Fruit fly (Drosophila melanogaster) whole organism, larva: ENCODE data around the gene CG17272.
A peak's percentile ranks its signal among the peaks of the same experiment; 100 is the strongest.

Source experiments
- noc ChIP-seq: fragments of 200-800 bp; sonication (Bioruptor generic); optimal IDR thresholded peaks from 3 replicates; lab custom pipeline; 2019; ENCODE audit warnings: missing biosample characterization, mild to moderate bottlenecking, missing genetic modification characterization, moderate library complexity

Gene CG17272

dm6 chr3R:20788559-20788958 lies 35.5 kb downstream of the CG17272 start:
- TF ChIP-seq noc (tag; lab: Kevin White, UChicago) = no peak

dm6 chr3R:20784436-20785368 lies 39.3 kb downstream of the CG17272 start:
- TF ChIP-seq noc (tag; lab: Kevin White, UChicago) = no peak

DNA sequence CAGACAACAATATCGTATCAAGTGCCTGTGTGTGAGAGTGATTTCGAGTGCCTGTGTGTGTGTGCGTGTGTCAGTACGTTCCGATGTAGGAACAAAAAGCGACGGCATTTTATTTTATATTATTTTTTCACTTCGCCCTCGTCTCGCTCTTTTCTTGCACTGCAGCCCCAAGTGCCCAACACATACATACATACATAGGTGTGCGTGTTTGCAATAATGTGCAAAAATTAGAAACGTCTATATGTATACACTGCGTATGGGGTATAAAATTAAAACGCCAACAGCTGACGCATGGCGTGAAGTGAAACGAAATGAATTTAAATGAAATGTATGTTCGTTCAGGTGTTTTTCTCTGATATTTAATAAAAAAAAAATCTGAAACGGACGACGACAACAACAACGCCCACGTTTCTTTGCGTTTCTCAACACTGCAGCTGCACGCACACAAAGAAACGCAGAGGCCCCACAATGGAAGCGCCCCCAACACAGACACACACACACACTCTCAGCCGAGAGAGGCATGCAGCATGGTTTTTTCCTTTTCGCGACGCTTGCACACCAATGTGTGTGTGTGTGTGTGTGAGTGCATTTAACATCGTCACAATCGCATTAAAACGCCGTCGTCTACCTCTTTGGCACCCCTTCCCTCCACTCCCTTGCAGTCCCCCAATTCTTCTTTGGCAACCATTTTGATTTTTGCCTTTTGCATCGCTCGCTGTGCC lies 40.2 kb downstream of the CG17272 start:
- no peak for TF ChIP-seq noc (tag; lab: Kevin White, UChicago)

dm6 chr3R:20782655-20783105 lies 41.4 kb downstream of the CG17272 start:
- no peak for TF ChIP-seq noc (tag; lab: Kevin White, UChicago)

DNA sequence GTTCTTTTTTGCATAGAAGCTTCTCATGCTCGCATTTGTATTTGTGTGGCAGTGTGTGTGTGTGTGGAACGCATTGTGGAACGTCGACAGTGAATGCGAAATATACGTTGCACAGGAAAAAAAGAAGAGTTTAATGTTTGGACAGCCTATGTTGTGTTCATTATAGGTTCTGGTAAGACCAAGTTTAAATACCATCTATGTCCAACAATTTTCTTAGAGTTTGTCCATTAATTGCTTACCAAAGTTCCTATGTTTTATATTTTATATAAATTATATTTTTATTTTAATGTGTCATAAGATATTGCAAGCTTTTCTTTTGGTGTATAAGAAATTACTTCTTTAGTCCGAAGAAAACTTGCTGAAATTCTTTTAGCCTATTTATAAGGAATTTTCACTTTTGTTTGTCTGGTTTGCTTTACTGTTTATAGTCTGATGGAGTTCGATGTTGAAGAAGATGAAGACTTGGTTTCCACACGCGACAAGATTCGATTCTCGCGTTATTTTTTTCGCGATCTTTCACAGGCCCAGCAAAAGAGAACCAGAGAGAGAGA lies 41.9 kb downstream of the CG17272 start:
- TF ChIP-seq noc (tag; lab: Kevin White, UChicago) = peak; percentile 35

dm6 chr3R:20779969-20780368 lies 44.1 kb downstream of the CG17272 start:
- TF ChIP-seq noc (tag; lab: Kevin White, UChicago) = no peak

- no peak for TF ChIP-seq noc (tag; lab: Kevin White, UChicago)
Observed at dm6 chr3R:20779545-20779944, 44.5 kb downstream of the CG17272 start.

dm6 chr3R:20778285-20778926 lies 45.6 kb downstream of the CG17272 start:
- TF ChIP-seq noc (tag; lab: Kevin White, UChicago) = no peak

DNA sequence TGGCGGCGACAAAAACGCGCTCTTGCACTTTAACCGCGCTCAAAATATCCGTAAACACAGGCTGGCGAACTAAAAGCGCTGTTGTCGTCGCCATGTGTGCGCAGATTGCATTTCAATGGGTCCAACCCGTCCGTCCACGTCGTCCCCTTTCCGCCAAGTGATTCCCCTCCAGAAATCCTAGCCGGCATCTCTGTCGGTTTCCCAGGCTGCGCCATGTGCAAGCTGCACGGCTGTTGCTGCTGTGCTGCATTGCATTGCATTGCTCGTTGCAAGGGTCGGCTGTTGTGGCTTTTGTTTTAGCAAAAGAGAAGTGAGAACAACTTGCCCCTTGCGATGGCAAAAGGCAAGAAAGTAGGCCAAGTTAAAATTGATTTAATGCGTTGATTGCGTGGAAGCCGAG lies 49.9 kb downstream of the CG17272 start:
- TF ChIP-seq noc (tag; lab: Kevin White, UChicago) = no peak
